Fruit fly (Drosophila melanogaster) whole organism: Measurements from ENCODE around the gene Mip.

Experiments used
- CG8478 ChIP-seq: fragments of >200 bp; optimal IDR thresholded peaks from 2 replicates; lab custom pipeline; 2018; ENCODE audit warnings: inconsistent platforms
- Dll ChIP-seq: fragments of >200 bp; optimal IDR thresholded peaks from 2 replicates; lab custom pipeline; 2017
- EcR ChIP-seq, 2 experiments: fragments of >200 bp; optimal IDR thresholded peaks; 2 replicates each; lab custom pipeline; 2017; ENCODE audit warnings: missing biosample characterization in 2 of 2, missing genetic modification characterization in 2 of 2, missing genetic modification reagents in 2 of 2
- pan ChIP-seq: fragments of >200 bp; optimal IDR thresholded peaks from 2 replicates; lab custom pipeline; 2017
- psq ChIP-seq: fragments of >200 bp; optimal IDR thresholded peaks from 2 replicates; lab custom pipeline; 2017
- usp ChIP-seq: fragments of >200 bp; optimal IDR thresholded peaks from 2 replicates; lab custom pipeline; 2017; ENCODE audit warnings: missing biosample characterization, missing genetic modification characterization, mixed read lengths

Mip gene

dm6 chr3L:17381990-17382389 lies 32.5 kb upstream of the Mip start:
- TF ChIP-seq Dll (no peak), usp (GFP tag; lab: Kevin White, UChicago) (no peak), psq (lab: Kevin White, UChicago) (no peak), pan (no peak), EcR (GFP tag; optimal IDR thresholded peaks at IDR 0.05; lab: Kevin White, UChicago) (no peak), CG8478 (lab: Kevin White, UChicago) (no peak)

dm6 chr3L:17379311-17379710 lies 29.8 kb upstream of the Mip start, which contains the start of gene Cad74A:
Gene Cad74A, minus strand, starts transcription at chr3L:17379530.
- TF ChIP-seq CG8478 (lab: Kevin White, UChicago) (no peak), usp (GFP tag; lab: Kevin White, UChicago) (no peak), psq (lab: Kevin White, UChicago) (no peak), EcR (GFP tag; optimal IDR thresholded peaks at IDR 0.05; lab: Kevin White, UChicago) (no peak), Dll (no peak), pan (no peak)

- TF ChIP-seq EcR (GFP tag; optimal IDR thresholded peaks at IDR 0.05; lab: Kevin White, UChicago) (no peak), CG8478 (lab: Kevin White, UChicago) (no peak), pan (no peak), usp (GFP tag; lab: Kevin White, UChicago) (no peak)
These were observed 25.6 kb upstream of the Mip start for dm6 chr3L:17374956-17375621.

- TF ChIP-seq pan (no peak), EcR (GFP tag; optimal IDR thresholded peaks at IDR 0.05; lab: Kevin White, UChicago) (no peak), usp (GFP tag; lab: Kevin White, UChicago) (no peak), CG8478 (lab: Kevin White, UChicago) (no peak), psq (lab: Kevin White, UChicago) (no peak), Dll (no peak)
These were observed 17.5 kb upstream of the Mip start for dm6 chr3L:17366936-17367335.

DNA sequence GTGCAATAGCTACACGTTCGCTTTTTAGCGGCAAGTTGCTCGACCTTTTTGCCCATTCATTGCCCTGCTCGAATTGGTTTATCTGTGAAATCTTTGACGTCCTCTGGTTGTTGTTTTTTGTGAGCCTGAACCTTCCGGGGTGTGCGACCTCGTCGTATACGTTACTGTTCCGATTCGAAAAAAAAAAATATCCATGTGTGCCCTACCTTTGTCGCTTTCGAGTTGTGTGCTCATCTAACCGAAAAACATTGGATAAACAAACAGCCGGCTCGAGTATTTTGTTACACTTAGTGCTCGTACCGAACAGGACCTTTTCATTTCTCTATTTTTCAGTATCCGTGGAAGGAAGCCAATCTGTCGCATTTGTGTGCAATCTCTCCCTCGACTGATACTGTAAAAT lies 14.6 kb upstream of the Mip start:
- no peak for TF ChIP-seq Dll

DNA sequence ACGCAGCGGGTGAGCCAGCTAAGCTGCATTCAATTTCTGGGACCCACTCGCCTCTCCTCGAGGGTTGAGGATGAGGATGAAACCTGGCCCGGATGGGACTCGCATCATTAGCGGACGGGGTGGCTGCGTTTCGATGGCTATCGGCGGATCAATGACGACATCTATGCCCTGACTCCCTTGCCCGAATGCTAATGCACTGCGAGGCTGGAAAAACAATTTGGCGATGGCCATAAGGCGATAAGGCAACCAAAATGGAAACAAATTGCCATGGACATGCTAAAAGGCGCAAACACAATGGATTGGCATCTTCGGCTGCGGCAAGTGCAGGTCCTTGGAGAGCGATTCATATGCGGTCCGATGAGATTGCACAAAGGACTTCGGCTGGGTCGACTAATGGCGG lies 13.5 kb upstream of the Mip start:
- TF ChIP-seq usp (GFP tag; lab: Kevin White, UChicago) (no peak), Dll (no peak), pan (no peak), psq (lab: Kevin White, UChicago) (no peak), EcR (GFP tag; optimal IDR thresholded peaks at IDR 0.05; lab: Kevin White, UChicago) (no peak), CG8478 (lab: Kevin White, UChicago) (no peak)

- TF ChIP-seq psq (lab: Kevin White, UChicago) = no peak
These were observed 12.5 kb upstream of the Mip start for dm6 chr3L:17361925-17362324.

DNA sequence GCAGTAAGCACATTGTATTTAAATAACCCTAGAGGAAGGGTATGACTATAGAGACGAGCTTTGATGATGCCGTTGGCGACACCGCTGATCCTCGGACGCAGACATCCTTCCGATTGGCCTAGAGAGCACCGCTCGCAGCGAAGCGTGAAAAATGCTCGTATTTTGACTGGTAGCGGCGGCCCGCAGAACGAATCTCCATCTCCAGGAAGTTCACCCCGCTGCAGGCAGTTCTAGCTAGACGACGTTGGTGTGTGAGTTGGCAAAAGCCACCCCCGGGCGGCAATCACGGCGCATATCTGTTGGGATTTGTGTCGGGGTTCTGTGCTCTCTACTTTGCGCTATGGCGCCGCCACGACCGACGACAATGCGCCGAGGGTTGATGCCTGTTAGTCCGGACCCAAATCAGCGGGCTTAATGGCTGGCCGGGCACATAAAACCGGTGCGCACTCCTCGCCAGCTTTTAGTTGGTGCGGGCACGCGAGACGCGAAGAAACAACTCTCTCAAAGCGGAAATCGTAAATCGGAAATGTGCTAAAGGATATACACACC lies 9.8 kb upstream of the Mip start, which contains the start of gene tap:
tap (plus strand) TSS at position 458 of the 549 bp plus-strand sequence.
- no peak for TF ChIP-seq usp (GFP tag; lab: Kevin White, UChicago)
- no peak for TF ChIP-seq pan
- no peak for TF ChIP-seq EcR (GFP tag; optimal IDR thresholded peaks at IDR 0.05; lab: Kevin White, UChicago)
- no peak for TF ChIP-seq psq (lab: Kevin White, UChicago)
- no peak for TF ChIP-seq Dll
- no peak for TF ChIP-seq CG8478 (lab: Kevin White, UChicago)

dm6 chr3L:17358490-17358889 lies 9.0 kb upstream of the Mip start:
- TF ChIP-seq Dll (no peak), EcR (GFP tag; optimal IDR thresholded peaks at IDR 0.05; lab: Kevin White, UChicago) (no peak)

dm6 chr3L:17357431-17357830 lies 8.0 kb upstream of the Mip start:
- TF ChIP-seq pan (no peak), usp (GFP tag; lab: Kevin White, UChicago) (no peak), psq (lab: Kevin White, UChicago) (no peak), EcR (GFP tag; optimal IDR thresholded peaks at IDR 0.05; lab: Kevin White, UChicago) (no peak), CG8478 (lab: Kevin White, UChicago) (no peak), Dll (no peak)

DNA sequence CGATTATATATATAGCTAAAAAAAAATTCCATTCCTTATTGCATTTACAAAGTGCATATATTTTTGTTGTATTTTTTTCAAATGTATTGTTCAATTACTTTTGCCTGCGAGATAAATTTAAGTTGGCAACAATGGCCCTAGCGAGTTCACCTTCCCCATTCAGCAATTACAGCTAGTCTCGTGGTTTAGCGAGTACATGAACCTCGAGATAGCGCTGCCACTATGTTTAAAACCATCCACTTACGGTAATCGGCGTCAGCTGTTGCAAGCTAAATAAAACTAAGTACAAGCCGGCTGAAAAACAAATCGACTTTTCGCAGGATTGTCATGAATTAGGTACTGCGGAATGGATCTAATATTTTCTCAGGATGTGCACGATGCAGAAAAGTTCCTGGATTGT lies 3.3 kb upstream of the Mip start:
- TF ChIP-seq EcR (GFP tag; optimal IDR thresholded peaks at IDR 0.05; lab: Kevin White, UChicago) (no peak), usp (GFP tag; lab: Kevin White, UChicago) (no peak), Dll (no peak), psq (lab: Kevin White, UChicago) (no peak), pan (no peak), CG8478 (lab: Kevin White, UChicago) (no peak)

- TF ChIP-seq psq (lab: Kevin White, UChicago) (no peak), EcR (GFP tag; optimal IDR thresholded peaks at IDR 0.05; lab: Kevin White, UChicago) (no peak), Dll (no peak), usp (GFP tag; lab: Kevin White, UChicago) (no peak), CG8478 (lab: Kevin White, UChicago) (no peak), pan (no peak)
These were observed 2.1 kb upstream of the Mip start, which contains the start of gene CG7692 for dm6 chr3L:17351522-17351921. Gene CG7692, plus strand, starts transcription at chr3L:17351822.

DNA sequence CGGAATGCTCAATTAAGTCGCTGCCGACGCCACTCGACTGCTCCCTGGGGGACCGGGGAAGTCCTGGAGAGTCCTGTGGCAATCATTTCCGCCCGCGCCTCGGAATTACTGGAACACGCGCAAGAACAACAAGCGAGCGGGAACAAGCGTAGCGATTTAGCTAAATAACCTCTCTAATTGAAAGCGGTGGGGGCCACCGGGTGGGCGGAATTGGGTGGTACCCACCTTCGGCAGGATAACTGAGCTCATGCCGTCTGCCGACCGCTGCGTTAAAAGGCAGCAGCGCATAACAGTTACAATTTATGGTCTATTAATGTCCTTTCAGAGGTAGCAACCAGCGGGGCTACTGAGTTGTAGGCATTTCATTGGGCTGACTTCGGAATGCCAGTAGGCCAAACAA lies 3.1 kb downstream of the Mip start:
- no peak for TF ChIP-seq usp (GFP tag; lab: Kevin White, UChicago)
- TF ChIP-seq psq (lab: Kevin White, UChicago) = no peak
- TF ChIP-seq pan = no peak
- no peak for TF ChIP-seq Dll
- no peak for TF ChIP-seq CG8478 (lab: Kevin White, UChicago)
- no peak for TF ChIP-seq EcR (GFP tag; optimal IDR thresholded peaks at IDR 0.05; lab: Kevin White, UChicago)
